Worm (Caenorhabditis elegans) whole organism, mixed stage, embryonic: ENCODE measurements around the gene lin-12.

Source experiments
- M03D4.4 ChIP-seq: sonication (generic microtip); optimal IDR thresholded peaks from 2 replicates; lab custom pipeline; 2017; ENCODE audit warnings: mild to moderate bottlenecking, missing genetic modification characterization, missing compliant biosample characterization
- bed-3 ChIP-seq: fragments of 200-800 bp; sonication (Bioruptor generic); optimal IDR thresholded peaks from 3 replicates; lab custom pipeline; 2018; ENCODE audit warnings: mild to moderate bottlenecking, missing genetic modification characterization, moderate library complexity, missing compliant biosample characterization
- blmp-1 ChIP-seq: fragments of 150-350 bp; optimal IDR thresholded peaks from 2 replicates; lab custom pipeline; 2014; ENCODE audit warnings: missing biosample characterization, missing genetic modification characterization
- ceh-39 ChIP-seq: fragments of 150-350 bp; optimal IDR thresholded peaks from 2 replicates; lab custom pipeline; 2014; ENCODE audit warnings: missing biosample characterization, missing genetic modification characterization
- ceh-43 ChIP-seq: fragments of 200-800 bp; sonication (Bioruptor generic); optimal IDR thresholded peaks from 2 replicates; lab custom pipeline; 2018; ENCODE audit warnings: mild to moderate bottlenecking, missing genetic modification characterization, moderate library complexity, missing compliant biosample characterization
- ceh-83 ChIP-seq: fragments of 200-800 bp; sonication (Bioruptor generic); optimal IDR thresholded peaks from 2 replicates; lab custom pipeline; 2018; ENCODE audit warnings: mild to moderate bottlenecking, missing genetic modification characterization, missing compliant biosample characterization
- ces-1 ChIP-seq: fragments of 150-350 bp; optimal IDR thresholded peaks from 2 replicates; lab custom pipeline; 2014; ENCODE audit warnings: missing biosample characterization, missing genetic modification reagents, missing genetic modification characterization
- cnd-1 ChIP-seq: fragments of 200-800 bp; sonication (Bioruptor generic); optimal IDR thresholded peaks from 2 replicates; lab custom pipeline; 2018; ENCODE audit warnings: mild to moderate bottlenecking, missing genetic modification characterization, missing compliant biosample characterization
- drap-1 ChIP-seq: fragments of 200-800 bp; sonication (Bioruptor generic); optimal IDR thresholded peaks from 3 replicates; lab custom pipeline; 2018; ENCODE audit warnings: mild to moderate bottlenecking, missing genetic modification characterization, missing compliant biosample characterization
- elt-3 ChIP-seq: fragments of 150-350 bp; optimal IDR thresholded peaks from 2 replicates; lab custom pipeline; 2014; ENCODE audit warnings: missing biosample characterization, missing genetic modification characterization
- flh-1 ChIP-seq: fragments of 200-800 bp; sonication (Bioruptor generic); optimal IDR thresholded peaks from 2 replicates; lab custom pipeline; 2018; ENCODE audit warnings: mild to moderate bottlenecking, missing genetic modification characterization, moderate library complexity, missing compliant biosample characterization
- ham-2 ChIP-seq: fragments of 200-800 bp; sonication (Bioruptor generic); optimal IDR thresholded peaks from 2 replicates; lab custom pipeline; 2018; ENCODE audit warnings: mild to moderate bottlenecking, missing genetic modification characterization, missing compliant biosample characterization
- hlh-1 ChIP-seq: fragments of 150-350 bp; optimal IDR thresholded peaks from 2 replicates; lab custom pipeline; 2014; ENCODE audit warnings: missing biosample characterization, missing genetic modification reagents, missing genetic modification characterization
- lin-13 ChIP-seq: fragments of 150-350 bp; optimal IDR thresholded peaks from 2 replicates; lab custom pipeline; 2014; ENCODE audit warnings: missing biosample characterization, missing genetic modification characterization
- lin-32 ChIP-seq: fragments of 200-800 bp; sonication (Bioruptor generic); optimal IDR thresholded peaks from 2 replicates; lab custom pipeline; 2018; ENCODE audit warnings: mild to moderate bottlenecking, missing genetic modification characterization, missing compliant biosample characterization
- lsy-2 ChIP-seq: fragments of 150-350 bp; optimal IDR thresholded peaks from 2 replicates; lab custom pipeline; 2014; ENCODE audit warnings: missing biosample characterization, missing genetic modification characterization
- mab-5 ChIP-seq: fragments of 150-350 bp; optimal IDR thresholded peaks from 2 replicates; lab custom pipeline; 2014; ENCODE audit warnings: missing biosample characterization, missing genetic modification characterization
- mep-1 ChIP-seq: fragments of 150-350 bp; optimal IDR thresholded peaks from 2 replicates; lab custom pipeline; 2017; ENCODE audit warnings: missing biosample characterization, missing genetic modification reagents, missing genetic modification characterization, inconsistent platforms
- mls-2 ChIP-seq: sonication (generic microtip); optimal IDR thresholded peaks from 2 replicates; lab custom pipeline; 2016; ENCODE audit warnings: mild to moderate bottlenecking, missing genetic modification characterization, moderate library complexity, missing compliant biosample characterization
- nhr-12 ChIP-seq: fragments of 150-350 bp; optimal IDR thresholded peaks from 2 replicates; lab custom pipeline; 2014; ENCODE audit warnings: missing biosample characterization, missing genetic modification characterization
- nhr-2 ChIP-seq: fragments of 150-350 bp; optimal IDR thresholded peaks from 2 replicates; lab custom pipeline; 2014; ENCODE audit warnings: missing biosample characterization, missing genetic modification characterization
- nhr-237 ChIP-seq: fragments of 150-350 bp; optimal IDR thresholded peaks from 2 replicates; lab custom pipeline; 2014; ENCODE audit warnings: missing biosample characterization, missing genetic modification characterization
- nhr-28 ChIP-seq: fragments of 150-350 bp; optimal IDR thresholded peaks from 2 replicates; lab custom pipeline; 2014; ENCODE audit warnings: missing biosample characterization, missing genetic modification characterization
- nhr-76 ChIP-seq: sonication (generic microtip); optimal IDR thresholded peaks from 2 replicates; lab custom pipeline; 2017; ENCODE audit warnings: missing biosample characterization, missing genetic modification characterization
- pha-4 ChIP-seq: fragments of 150-350 bp; optimal IDR thresholded peaks from 2 replicates; lab custom pipeline; 2018; ENCODE audit warnings: missing biosample characterization, missing genetic modification reagents, missing genetic modification characterization
- sem-2 ChIP-seq: fragments of 200-800 bp; sonication (Bioruptor generic); optimal IDR thresholded peaks from 2 replicates; lab custom pipeline; 2018; ENCODE audit warnings: mild to moderate bottlenecking, missing genetic modification characterization, missing compliant biosample characterization
- snpc-4 ChIP-seq: fragments of 150-350 bp; optimal IDR thresholded peaks from 2 replicates; lab custom pipeline; 2014; ENCODE audit warnings: missing biosample characterization, missing genetic modification characterization
- sptf-1 ChIP-seq: sonication (generic microtip); optimal IDR thresholded peaks from 2 replicates; lab custom pipeline; 2017; ENCODE audit warnings: mild to moderate bottlenecking, missing genetic modification characterization, moderate library complexity, missing compliant biosample characterization
- tbx-8 ChIP-seq: fragments of 200-800 bp; sonication (Bioruptor generic); optimal IDR thresholded peaks from 2 replicates; lab custom pipeline; 2018; ENCODE audit warnings: mild to moderate bottlenecking, missing genetic modification characterization, moderate library complexity, missing compliant biosample characterization
- unc-120 ChIP-seq: sonication (generic microtip); optimal IDR thresholded peaks from 2 replicates; lab custom pipeline; 2017; ENCODE audit warnings: missing genetic modification characterization, missing compliant biosample characterization; ENCODE audit not compliant: poor library complexity, severe bottlenecking
- unc-39 ChIP-seq: fragments of 150-350 bp; optimal IDR thresholded peaks from 2 replicates; lab custom pipeline; 2014; ENCODE audit warnings: missing biosample characterization, missing genetic modification characterization
- unc-62 ChIP-seq: fragments of 150-350 bp; optimal IDR thresholded peaks from 2 replicates; lab custom pipeline; 2014; ENCODE audit warnings: missing biosample characterization, missing genetic modification reagents, missing genetic modification characterization
- zip-8 ChIP-seq: fragments of 150-350 bp; optimal IDR thresholded peaks from 2 replicates; lab custom pipeline; 2014; ENCODE audit warnings: missing biosample characterization, missing genetic modification characterization
- ztf-11 ChIP-seq: fragments of 150-350 bp; optimal IDR thresholded peaks from 2 replicates; lab custom pipeline; 2014; ENCODE audit warnings: missing biosample characterization, missing genetic modification characterization

The lin-12 gene

ce11 chrIII:9069712-9070111 lies 1.6 kb downstream of the lin-12 start:
- no peak for TF ChIP-seq pha-4
- TF ChIP-seq lsy-2 (tag; lab: Kevin White, UChicago), result no peak
- TF ChIP-seq nhr-2 (tag; lab: Kevin White, UChicago), result no peak
- no peak for TF ChIP-seq mab-5 (tag; lab: Kevin White, UChicago)
- no peak for TF ChIP-seq nhr-76
- no peak for TF ChIP-seq sptf-1 (tag; lab: Kevin White, UChicago)
- TF ChIP-seq ztf-11 (tag; lab: Kevin White, UChicago), result no peak

DNA sequence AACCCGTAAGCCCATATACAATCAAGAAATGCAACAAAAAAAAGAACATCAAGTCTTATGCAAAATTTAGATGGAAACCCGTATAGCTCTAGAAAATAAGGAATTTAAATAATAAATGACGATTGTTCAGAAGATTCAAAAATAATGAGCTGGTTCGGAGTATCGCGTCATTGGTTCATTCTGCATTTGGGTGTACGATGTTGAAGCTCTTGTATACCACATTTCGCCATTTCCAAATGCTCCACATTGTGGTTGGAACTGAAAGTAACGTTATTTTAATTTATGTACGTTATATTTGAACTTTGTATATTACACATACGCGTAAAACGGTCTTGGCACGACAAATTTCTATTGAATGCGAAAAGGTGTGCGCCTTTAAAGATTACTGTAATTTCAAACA lies 11.0 kb downstream of the lin-12 start:
- TF ChIP-seq unc-62 (GFP tag; lab: Kevin White, UChicago), result no peak
- no peak for TF ChIP-seq pha-4
- TF ChIP-seq, all 35 proteins: peak for 0

DNA sequence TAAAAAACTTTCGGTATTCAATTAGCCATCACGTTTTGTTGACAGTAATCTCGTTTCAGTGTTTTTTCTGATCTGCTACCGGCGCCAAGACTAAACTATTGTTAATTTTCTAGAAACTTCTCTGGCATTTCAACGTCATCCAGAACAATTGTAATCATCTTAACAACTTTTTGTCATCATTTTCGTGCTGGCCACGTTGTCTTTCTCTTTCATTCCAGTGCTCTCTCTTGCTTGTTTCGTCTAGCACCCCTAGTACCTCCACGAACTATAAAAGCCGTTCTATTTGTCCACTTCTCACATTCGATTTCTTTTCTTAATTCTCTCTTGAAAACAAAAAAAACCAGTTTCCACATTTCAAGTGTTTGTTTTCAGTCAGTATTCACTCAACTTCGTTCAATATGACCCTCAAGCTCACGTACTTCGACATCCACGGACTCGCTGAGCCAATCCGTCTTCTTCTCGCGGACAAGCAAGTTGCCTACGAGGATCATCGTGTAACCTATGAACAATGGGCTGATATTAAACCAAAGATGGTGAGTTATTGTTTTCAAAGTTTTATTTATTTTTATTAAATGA lies 12.2 kb downstream of the lin-12 start, which contains the start of gene gst-1:
Gene gst-1 (plus strand): TSS at position 373 of the 576 bp plus-strand sequence.
- no peak for TF ChIP-seq nhr-12
- TF ChIP-seq unc-39 (tag; lab: Kevin White, UChicago), result no peak
- TF ChIP-seq M03D4.4 (tag; lab: Kevin White, UChicago), result no peak
- no peak for TF ChIP-seq unc-120 (tag; lab: Kevin White, UChicago)
- TF ChIP-seq hlh-1 (tag; lab: Kevin White, UChicago), result no peak
- TF ChIP-seq mls-2 (tag; lab: Kevin White, UChicago), result no peak
- TF ChIP-seq snpc-4 (tag; lab: Kevin White, UChicago), result no peak
- TF ChIP-seq bed-3 (GFP tag; lab: Kevin White, UChicago), result no peak
- no peak for TF ChIP-seq drap-1
- TF ChIP-seq, all 35 proteins: peak for 0

DNA sequence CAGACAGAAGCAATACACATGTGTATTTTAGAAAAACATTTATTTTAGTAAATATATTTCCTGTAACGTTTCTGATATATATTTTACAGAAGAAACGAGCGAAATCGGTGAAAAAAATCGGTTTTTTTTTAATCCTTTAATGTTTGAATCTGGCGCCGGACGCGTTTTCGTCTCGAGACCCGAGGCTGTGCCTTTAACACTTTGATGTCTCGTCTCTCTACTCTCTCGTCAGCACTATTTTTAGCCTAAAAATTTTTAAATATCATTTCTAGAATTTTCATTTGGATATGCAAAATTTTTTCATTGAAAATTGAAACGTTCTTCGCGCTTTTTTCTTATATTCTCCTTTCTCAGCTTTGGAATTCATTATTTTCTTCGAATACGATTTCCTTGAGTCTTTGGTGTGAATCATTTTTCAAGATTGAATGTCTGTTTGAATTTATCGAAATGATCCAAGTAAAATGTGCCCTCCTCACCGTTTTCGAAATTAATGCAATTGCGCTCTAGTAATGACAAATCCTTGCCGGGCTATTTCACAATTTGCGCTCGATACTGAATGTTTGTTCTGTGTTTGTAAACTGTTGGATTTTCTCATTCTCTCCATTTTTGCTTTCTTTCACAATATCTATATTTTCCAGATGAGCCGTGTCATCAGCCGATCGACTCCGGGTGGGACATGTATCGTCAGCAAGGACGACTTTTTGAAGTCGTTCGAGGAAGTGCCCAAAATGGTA lies 16.7 kb downstream of the lin-12 start, which contains the start of gene cls-2:
Gene cls-2 (plus strand): TSS at position 635 of the 734 bp plus-strand sequence.
- TF ChIP-seq mep-1 (tag; lab: Kevin White, UChicago), result peak; percentile 7
- peak; percentile 10 for TF ChIP-seq unc-120 (tag; lab: Kevin White, UChicago)
- TF ChIP-seq lin-13 (tag; lab: Kevin White, UChicago), result no peak
- no peak for TF ChIP-seq cnd-1 (tag; lab: Kevin White, UChicago)

- TF ChIP-seq hlh-1 (tag; lab: Kevin White, UChicago), result peak; percentile 20
- TF ChIP-seq ces-1 (GFP tag; lab: Kevin White, UChicago), result peak; percentile 74
- TF ChIP-seq mls-2 (tag; lab: Kevin White, UChicago), result peak; percentile 91
- TF ChIP-seq M03D4.4 (tag; lab: Kevin White, UChicago), result peak; percentile 51
- no peak for TF ChIP-seq nhr-12
- TF ChIP-seq zip-8 (tag; lab: Kevin White, UChicago), result no peak
- peak; percentile 13 for TF ChIP-seq nhr-2 (tag; lab: Kevin White, UChicago)
- no peak for TF ChIP-seq tbx-8 (GFP tag; lab: Kevin White, UChicago)
- peak; percentile 75 for TF ChIP-seq lsy-2 (tag; lab: Kevin White, UChicago)
- peak; percentile 1 for TF ChIP-seq sem-2 (GFP tag; lab: Kevin White, UChicago)
- TF ChIP-seq unc-62 (GFP tag; lab: Kevin White, UChicago), result peak; percentile 86
- TF ChIP-seq blmp-1, result peak; percentile 66
- no peak for TF ChIP-seq flh-1 (GFP tag; lab: Kevin White, UChicago)
- peak; percentile 72 for TF ChIP-seq nhr-237 (tag; lab: Kevin White, UChicago)
- TF ChIP-seq unc-39 (tag; lab: Kevin White, UChicago), result no peak
- TF ChIP-seq drap-1, result peak; percentile 56
- TF ChIP-seq ceh-39 (tag; lab: Kevin White, UChicago), result peak; percentile 92
- no peak for TF ChIP-seq mab-5 (tag; lab: Kevin White, UChicago)
- peak; percentile 36 for TF ChIP-seq ceh-43
- peak; percentile 69 for TF ChIP-seq ceh-83 (GFP tag; lab: Kevin White, UChicago)
- TF ChIP-seq unc-120 (tag; lab: Kevin White, UChicago), result peak; percentile 33
- peak; percentile 60 for TF ChIP-seq ztf-11 (tag; lab: Kevin White, UChicago)
- peak; percentile 92 for TF ChIP-seq ham-2 (GFP tag; lab: Kevin White, UChicago)
- TF ChIP-seq nhr-76, result no peak
- no peak for TF ChIP-seq nhr-28
- TF ChIP-seq elt-3 (tag; lab: Kevin White, UChicago), result peak; percentile 75
- TF ChIP-seq pha-4, result peak; percentile 97
- TF ChIP-seq lin-32, result no peak
- TF ChIP-seq cnd-1 (tag; lab: Kevin White, UChicago), result peak; percentile 55
- TF ChIP-seq bed-3 (GFP tag; lab: Kevin White, UChicago), result peak; percentile 34
- TF ChIP-seq lin-13 (tag; lab: Kevin White, UChicago), result peak; percentile 89
- no peak for TF ChIP-seq snpc-4 (tag; lab: Kevin White, UChicago)
- TF ChIP-seq sptf-1 (tag; lab: Kevin White, UChicago), result peak; percentile 69
- peak; percentile 80 for TF ChIP-seq mep-1 (tag; lab: Kevin White, UChicago)
- TF ChIP-seq, all 35 proteins: peak for 24
Observed at ce11 chrIII:9053740-9054252, 17.5 kb downstream of the lin-12 start, which contains the start of gene R107.5. Gene R107.5, minus strand, starts transcription at chrIII:9053790.
